Worm (Caenorhabditis elegans) whole organism, L4 larva: ENCODE data around the gene Y97E10AR.8.

Experiments
- F10B5.3 ChIP-seq: sonication (generic microtip); optimal IDR thresholded peaks from 2 replicates; lab custom pipeline; 2016; ENCODE audit warnings: mild to moderate bottlenecking, missing genetic modification characterization, missing compliant biosample characterization
- F49E8.2 ChIP-seq: sonication (generic microtip); optimal IDR thresholded peaks from 2 replicates; lab custom pipeline; 2016; ENCODE audit warnings: missing compliant biosample characterization, mild to moderate bottlenecking, missing genetic modification characterization, borderline replicate concordance
- T20F7.1 ChIP-seq: fragments of 200-800 bp; sonication (Bioruptor generic); optimal IDR thresholded peaks from 2 replicates; lab custom pipeline; 2018; ENCODE audit warnings: mild to moderate bottlenecking, missing genetic modification characterization, missing compliant biosample characterization
- Y105C5A.15 ChIP-seq: fragments of 200-800 bp; sonication (Bioruptor generic); IDR thresholded peaks from 2 replicates; pipeline ENCODE4 v1.3.6; 2022; ENCODE audit warnings: missing genetic modification characterization, missing compliant biosample characterization
- Y5F2A.4 ChIP-seq: fragments of 200-800 bp; sonication (Bioruptor generic); optimal IDR thresholded peaks from 2 replicates; lab custom pipeline; 2018; ENCODE audit warnings: mild to moderate bottlenecking, missing genetic modification characterization, missing compliant biosample characterization
- ZK546.5 ChIP-seq, 2 experiments: sonication (generic microtip); optimal IDR thresholded peaks; 2 replicates each; lab custom pipeline; 2017; ENCODE audit warnings: missing biosample characterization in 2 of 2, missing genetic modification characterization in 2 of 2
- aly-2 ChIP-seq: sonication (generic microtip); optimal IDR thresholded peaks from 2 replicates; lab custom pipeline; 2018; ENCODE audit warnings: missing biosample characterization, missing genetic modification characterization
- ama-1 ChIP-seq: fragments of 150-350 bp; optimal IDR thresholded peaks from 2 replicates; lab custom pipeline; 2014; ENCODE audit warnings: inconsistent platforms, mixed read lengths
- ceh-44 ChIP-seq: fragments of 200-800 bp; sonication (Bioruptor generic); IDR thresholded peaks from 2 replicates; pipeline ENCODE4 v1.3.6; 2022; ENCODE audit warnings: missing genetic modification reagents, missing genetic modification characterization, missing compliant biosample characterization
- ceh-62 ChIP-seq: sonication (generic microtip); optimal IDR thresholded peaks from 2 replicates; lab custom pipeline; 2017; ENCODE audit warnings: missing biosample characterization, missing genetic modification characterization
- ceh-82 ChIP-seq: sonication (generic microtip); optimal IDR thresholded peaks from 2 replicates; lab custom pipeline; 2017; ENCODE audit warnings: missing biosample characterization, missing genetic modification characterization
- ctbp-1 ChIP-seq: fragments of 200-800 bp; sonication (Bioruptor generic); IDR thresholded peaks from 2 replicates; pipeline ENCODE4 v1.3.6; 2022; ENCODE audit warnings: missing genetic modification reagents, missing genetic modification characterization, missing compliant biosample characterization
- daf-12 ChIP-seq: fragments of 150-350 bp; optimal IDR thresholded peaks from 2 replicates; lab custom pipeline; 2014; ENCODE audit warnings: missing biosample characterization, missing genetic modification reagents, missing genetic modification characterization
- dmd-9 ChIP-seq: fragments of 200-800 bp; sonication (Bioruptor generic); IDR thresholded peaks from 2 replicates; pipeline ENCODE4 v1.3.6; 2022; ENCODE audit warnings: missing genetic modification reagents, missing genetic modification characterization, missing compliant biosample characterization
- dpl-1 ChIP-seq: fragments of 150-350 bp; optimal IDR thresholded peaks from 2 replicates; lab custom pipeline; 2014; ENCODE audit warnings: missing biosample characterization, missing genetic modification reagents, missing genetic modification characterization
- duxl-1 ChIP-seq: sonication (generic microtip); optimal IDR thresholded peaks from 2 replicates; lab custom pipeline; 2016; ENCODE audit warnings: mild to moderate bottlenecking, missing genetic modification characterization, moderate library complexity, missing compliant biosample characterization; ENCODE audit not compliant: poor library complexity
- egl-27 ChIP-seq: sonication (generic microtip); optimal IDR thresholded peaks from 3 replicates; lab custom pipeline; 2017; ENCODE audit warnings: missing biosample characterization, missing genetic modification reagents, missing genetic modification characterization
- fkh-10 ChIP-seq: fragments of 150-350 bp; optimal IDR thresholded peaks from 2 replicates; lab custom pipeline; 2014; ENCODE audit warnings: missing biosample characterization, missing genetic modification reagents, missing genetic modification characterization
- fos-1 ChIP-seq: fragments of 150-350 bp; optimal IDR thresholded peaks from 2 replicates; lab custom pipeline; 2014; ENCODE audit warnings: missing biosample characterization, missing genetic modification characterization
- gei-8 ChIP-seq: fragments of 200-800 bp; sonication (Bioruptor generic); optimal IDR thresholded peaks from 2 replicates; lab custom pipeline; 2018; ENCODE audit warnings: mild to moderate bottlenecking, missing genetic modification characterization, missing compliant biosample characterization
- hlh-11 ChIP-seq: fragments of 200-800 bp; sonication (Bioruptor generic); optimal IDR thresholded peaks from 2 replicates; lab custom pipeline; 2018; ENCODE audit warnings: mild to moderate bottlenecking, missing genetic modification characterization, missing compliant biosample characterization
- hmg-1.1 ChIP-seq: fragments of 200-800 bp; sonication (Bioruptor generic); IDR thresholded peaks from 2 replicates; pipeline ENCODE4 v1.3.6; 2022; ENCODE audit warnings: missing genetic modification reagents, missing genetic modification characterization, missing compliant biosample characterization
- jun-1 ChIP-seq: fragments of 150-350 bp; optimal IDR thresholded peaks from 2 replicates; lab custom pipeline; 2014; ENCODE audit warnings: missing biosample characterization, missing genetic modification reagents, missing genetic modification characterization
- lin-15B ChIP-seq: fragments of 150-350 bp; sonication (generic microtip); optimal IDR thresholded peaks from 3 replicates; lab custom pipeline; 2014; ENCODE audit warnings: missing biosample characterization, missing genetic modification characterization
- lir-3 ChIP-seq: sonication (generic microtip); optimal IDR thresholded peaks from 2 replicates; lab custom pipeline; 2016; ENCODE audit warnings: mild to moderate bottlenecking, missing genetic modification characterization, missing compliant biosample characterization
- madf-9 ChIP-seq: fragments of 200-800 bp; sonication (Bioruptor generic); conservative IDR thresholded peaks from 2 replicates; pipeline ENCODE4 v1.3.6; 2022; ENCODE audit warnings: missing genetic modification reagents, missing genetic modification characterization, missing compliant biosample characterization
- mdt-29 ChIP-seq: fragments of 200-800 bp; sonication (Bioruptor generic); IDR thresholded peaks from 2 replicates; pipeline ENCODE4 v1.3.6; 2022; ENCODE audit warnings: missing genetic modification reagents, missing genetic modification characterization, missing compliant biosample characterization
- mep-1 ChIP-seq: fragments of 150-350 bp; sonication (generic microtip); optimal IDR thresholded peaks from 3 replicates; lab custom pipeline; 2014; ENCODE audit warnings: missing biosample characterization, missing genetic modification characterization
- mes-2 ChIP-seq: sonication (generic microtip); optimal IDR thresholded peaks from 2 replicates; lab custom pipeline; 2016; ENCODE audit warnings: missing genotype, mild to moderate bottlenecking, missing genetic modification characterization, missing compliant biosample characterization; ENCODE audit not compliant: poor library complexity, severe bottlenecking
- mxl-3 ChIP-seq: fragments of 200-800 bp; sonication (Bioruptor generic); optimal IDR thresholded peaks from 2 replicates; lab custom pipeline; 2018; ENCODE audit warnings: mild to moderate bottlenecking, missing genetic modification characterization, missing compliant biosample characterization
- nhr-41 ChIP-seq: fragments of 200-800 bp; sonication (Bioruptor generic); IDR thresholded peaks from 2 replicates; pipeline ENCODE4 v1.3.6; 2022; ENCODE audit warnings: missing genetic modification reagents, missing genetic modification characterization, missing compliant biosample characterization
- nhr-42 ChIP-seq: fragments of 200-800 bp; sonication (Bioruptor generic); IDR thresholded peaks from 2 replicates; pipeline ENCODE4 v1.3.6; 2022; ENCODE audit warnings: missing genetic modification characterization, missing compliant biosample characterization
- nhr-6 ChIP-seq: fragments of 150-350 bp; optimal IDR thresholded peaks from 2 replicates; lab custom pipeline; 2014; ENCODE audit warnings: missing biosample characterization, missing genetic modification characterization
- nhr-77 ChIP-seq: fragments of 150-350 bp; optimal IDR thresholded peaks from 2 replicates; lab custom pipeline; 2014; ENCODE audit warnings: missing biosample characterization, missing genetic modification characterization
- pqm-1 ChIP-seq: sonication (generic microtip); optimal IDR thresholded peaks from 2 replicates; lab custom pipeline; 2017; ENCODE audit warnings: missing biosample characterization, missing genetic modification characterization
- sdz-12 ChIP-seq: fragments of 200-800 bp; sonication (Bioruptor generic); optimal IDR thresholded peaks from 2 replicates; lab custom pipeline; 2018; ENCODE audit warnings: mild to moderate bottlenecking, missing genetic modification characterization, missing compliant biosample characterization
- skn-1 ChIP-seq: fragments of 150-350 bp; optimal IDR thresholded peaks from 2 replicates; lab custom pipeline; 2014; ENCODE audit warnings: missing biosample characterization, missing genetic modification characterization
- snpc-1.2 ChIP-seq: fragments of 200-800 bp; sonication (Bioruptor generic); IDR thresholded peaks from 2 replicates; pipeline ENCODE4 v1.3.6; 2022; ENCODE audit warnings: missing genetic modification reagents, missing genetic modification characterization, missing compliant biosample characterization
- snpc-4 ChIP-seq: fragments of 150-350 bp; optimal IDR thresholded peaks from 2 replicates; lab custom pipeline; 2014; ENCODE audit warnings: missing biosample characterization, missing genetic modification characterization
- spr-3 ChIP-seq: fragments of 200-800 bp; sonication (Bioruptor generic); optimal IDR thresholded peaks from 2 replicates; lab custom pipeline; 2018; ENCODE audit warnings: mild to moderate bottlenecking, missing genetic modification characterization, missing compliant biosample characterization
- tag-97 ChIP-seq: fragments of 200-800 bp; sonication (Bioruptor generic); IDR thresholded peaks from 2 replicates; pipeline ENCODE4 v1.3.6; 2022; ENCODE audit warnings: missing genetic modification characterization, missing compliant biosample characterization
- unc-39 ChIP-seq: sonication (generic microtip); optimal IDR thresholded peaks from 2 replicates; lab custom pipeline; 2017; ENCODE audit warnings: missing biosample characterization, missing genetic modification characterization
- unc-62 ChIP-seq, 3 experiments: fragments of 150-350 bp in 1 of 3; sonication (generic microtip); optimal IDR thresholded peaks in 2 of 3; peaks in 1 of 3; 1 replicate in 1 of 3; 2 replicates in 2 of 3; lab custom pipeline; 2014 to 2017; ENCODE audit warnings: missing biosample characterization in 3 of 3, missing genetic modification characterization in 3 of 3, missing genetic modification reagents in 3 of 3, missing genotype in 1 of 3
- zfp-3 ChIP-seq: fragments of 200-800 bp; sonication (Bioruptor generic); conservative IDR thresholded peaks from 2 replicates; pipeline ENCODE4 v1.3.6; 2022; ENCODE audit warnings: missing genetic modification reagents, missing genetic modification characterization, missing compliant biosample characterization
- zip-11 ChIP-seq: fragments of 200-800 bp; sonication (Bioruptor generic); IDR thresholded peaks from 2 replicates; pipeline ENCODE4 v1.3.6; 2022; ENCODE audit warnings: missing genetic modification characterization, missing compliant biosample characterization
- zip-2 ChIP-seq: fragments of 150-350 bp; optimal IDR thresholded peaks from 2 replicates; lab custom pipeline; 2014; ENCODE audit warnings: missing biosample characterization, missing genetic modification characterization
- ztf-11 ChIP-seq: fragments of 150-350 bp; optimal IDR thresholded peaks from 2 replicates; lab custom pipeline; 2014; ENCODE audit warnings: missing biosample characterization, missing genetic modification characterization
- ztf-7 ChIP-seq: fragments of 150-350 bp; optimal IDR thresholded peaks from 2 replicates; lab custom pipeline; 2014; ENCODE audit warnings: missing biosample characterization, missing genetic modification characterization

Y97E10AR.8 gene

DNA sequence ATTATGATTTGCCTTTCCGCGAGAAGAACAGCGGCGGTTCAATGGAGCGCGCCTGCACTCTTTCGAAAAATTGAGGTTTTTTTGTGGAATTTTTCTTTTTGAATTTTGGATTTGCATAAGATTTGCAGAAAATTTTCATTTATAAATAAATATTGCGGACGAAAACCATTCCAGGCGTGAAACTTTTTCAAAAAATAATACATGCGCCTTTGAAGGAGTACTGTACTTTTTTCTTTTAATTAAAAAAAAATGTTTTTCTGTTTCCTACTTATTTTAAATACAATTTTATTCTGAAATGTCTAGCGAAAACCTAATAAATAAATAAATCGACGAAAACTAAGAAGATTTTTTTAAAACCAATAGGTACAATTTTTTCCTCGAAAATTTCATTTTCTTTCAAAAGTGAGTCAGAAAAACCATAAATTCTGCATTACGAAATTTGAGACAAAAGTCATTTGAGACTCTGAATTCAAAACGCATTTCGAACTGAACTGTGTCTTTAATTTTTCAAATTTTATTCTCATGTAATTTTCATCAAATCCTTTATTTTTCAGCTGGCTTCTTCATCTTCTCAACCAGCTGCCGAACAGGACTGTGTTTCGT is 24.0 kb upstream of the Y97E10AR.8 start, which contains the start of gene F26D11.1:
Gene F26D11.1, plus strand, starts transcription at position 553 of the 603 bp plus-strand sequence.
- TF ChIP-seq ztf-7 (tag; lab: Kevin White, UChicago) (no peak), Y5F2A.4 (no peak), F10B5.3 (no peak), unc-62 (GFP tag; optimal IDR thresholded peaks at IDR 0.05 in 1 of 2; lab: Kevin White, UChicago) (no peak), unc-62 (tag; optimal IDR thresholded peaks at IDR 0.05; lab: Kevin White, UChicago) (no peak), lin-15B (tag; lab: Kevin White, UChicago) (no peak), snpc-4 (tag; lab: Kevin White, UChicago) (no peak), dmd-9 (no peak), F49E8.2 (tag; lab: Kevin White, UChicago) (no peak), spr-3 (GFP tag; lab: Kevin White, UChicago) (no peak), zip-2 (no peak), Y105C5A.15 (GFP tag; lab: Robert Waterston, UW) (no peak), ztf-11 (tag; lab: Kevin White, UChicago) (no peak), mdt-29 (GFP tag; lab: Robert Waterston, UW) (no peak), ZK546.5 (tag; optimal IDR thresholded peaks at IDR 0.05; lab: Kevin White, UChicago) (no peak), hlh-11 (no peak), gei-8 (GFP tag; lab: Kevin White, UChicago) (no peak), nhr-42 (GFP tag; lab: Robert Waterston, UW) (no peak)

DNA sequence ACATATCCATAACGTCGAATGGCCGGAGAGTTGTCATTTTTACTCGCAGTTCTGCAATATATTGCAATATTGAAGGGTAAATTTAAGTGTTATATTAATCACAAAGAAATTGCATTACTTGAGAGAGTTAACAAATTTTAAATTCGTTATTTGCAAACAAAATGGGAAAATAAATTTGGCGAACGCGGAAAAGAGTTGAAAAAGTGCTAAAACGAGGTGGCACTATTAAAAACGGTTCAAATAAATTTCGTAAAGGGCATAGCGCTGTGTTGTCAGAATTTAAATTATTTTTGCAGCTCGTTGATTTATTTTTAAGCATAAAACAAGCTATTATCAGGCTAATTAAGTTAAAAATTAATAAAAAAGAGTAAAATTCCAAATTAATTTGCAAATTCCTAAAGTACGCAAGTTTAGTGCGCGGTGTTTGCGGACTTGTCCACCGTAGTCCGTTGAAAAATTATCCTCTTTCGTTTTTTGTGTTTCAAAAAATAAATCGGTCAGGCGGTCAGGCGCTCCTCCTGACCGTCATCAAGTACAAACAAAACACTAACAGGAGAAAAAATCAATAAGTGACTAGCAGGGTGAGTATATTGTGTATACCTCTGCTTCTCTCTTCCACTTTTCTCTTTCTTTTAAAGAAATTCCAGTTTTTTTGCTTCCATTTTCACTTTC is 21.6 kb upstream of the Y97E10AR.8 start, which contains the start of the genes natb-1 and abhd-12:
Gene natb-1, minus strand, starts transcription at position 51 of the 672 bp plus-strand sequence.
Gene abhd-12, plus strand, starts transcription at position 499 of the 672 bp plus-strand sequence.
- TF ChIP-seq ctbp-1 (GFP tag; lab: Robert Waterston, UW) (no peak), sdz-12 (GFP tag; lab: Kevin White, UChicago) (no peak), zip-11 (no peak), zip-2 (no peak), ZK546.5 (tag; optimal IDR thresholded peaks at IDR 0.05; lab: Kevin White, UChicago) (no peak), zfp-3 (GFP tag; lab: Robert Waterston, UW) (no peak), lir-3 (tag; lab: Kevin White, UChicago) (no peak), egl-27 (tag; lab: Kevin White, UChicago) (no peak), unc-39 (tag; lab: Kevin White, UChicago) (no peak), ceh-82 (tag; lab: Kevin White, UChicago) (no peak), hlh-11 (peak; percentile 45), madf-9 (GFP tag; lab: Robert Waterston, UW) (no peak), lin-15B (tag; lab: Kevin White, UChicago) (no peak), ceh-62 (tag; lab: Kevin White, UChicago) (no peak), tag-97 (GFP tag; lab: Robert Waterston, UW) (no peak), daf-12 (tag; lab: Kevin White, UChicago) (no peak), jun-1 (tag; lab: Kevin White, UChicago) (no peak), pqm-1 (tag; lab: Kevin White, UChicago) (no peak), nhr-77 (tag; lab: Kevin White, UChicago) (peak; percentile 50), T20F7.1 (GFP tag; lab: Kevin White, UChicago) (no peak), F49E8.2 (tag; lab: Kevin White, UChicago) (no peak), aly-2 (tag; lab: Kevin White, UChicago) (no peak), mes-2 (tag; lab: Kevin White, UChicago) (peak; percentile 46), dpl-1 (GFP tag; lab: Kevin White, UChicago) (peak; percentile 21), duxl-1 (no peak), ceh-44 (GFP tag; lab: Robert Waterston, UW) (no peak), F10B5.3 (no peak), skn-1 (tag; lab: Kevin White, UChicago) (no peak), nhr-6 (no peak), snpc-1.2 (GFP tag; lab: Robert Waterston, UW) (no peak), hmg-1.1 (no peak), fos-1 (tag; lab: Kevin White, UChicago) (no peak), mep-1 (tag; lab: Kevin White, UChicago) (peak; percentile 41), mxl-3 (GFP tag; lab: Kevin White, UChicago) (peak; percentile 11), nhr-41 (no peak), ama-1 (lab: Kevin White, UChicago) (no peak), fkh-10 (GFP tag; lab: Kevin White, UChicago) (no peak), gei-8 (GFP tag; lab: Kevin White, UChicago) (no peak)
